Fruit fly (Drosophila melanogaster) whole organism, embryonic: ENCODE results near the gene MtnD.

Experiments used
- B-H2 ChIP-seq: fragments of 200-800 bp; sonication (Bioruptor generic); optimal IDR thresholded peaks from 2 replicates; lab custom pipeline; 2018; ENCODE audit warnings: missing biosample characterization, mild to moderate bottlenecking, missing genetic modification characterization
- Bdp1 ChIP-seq: fragments of 200-800 bp; sonication (Bioruptor generic); optimal IDR thresholded peaks from 3 replicates; lab custom pipeline; 2016; ENCODE audit warnings: missing biosample characterization, missing genetic modification characterization
- CG12744 ChIP-seq: fragments of 200-800 bp; sonication (Bioruptor generic); optimal IDR thresholded peaks from 2 replicates; lab custom pipeline; 2016; ENCODE audit warnings: missing biosample characterization, missing genetic modification characterization
- CG14441 ChIP-seq: fragments of 200-800 bp; sonication (Bioruptor generic); IDR thresholded peaks from 2 replicates; pipeline ENCODE4 v1.3.6; 2022; ENCODE audit warnings: missing biosample characterization, missing genetic modification characterization
- CG15073 ChIP-seq: fragments of 200-800 bp; sonication (Bioruptor generic); optimal IDR thresholded peaks from 2 replicates; lab custom pipeline; 2016; ENCODE audit warnings: missing biosample characterization, missing genetic modification characterization
- CG15514 ChIP-seq: fragments of 200-800 bp; sonication (Bioruptor generic); optimal IDR thresholded peaks from 3 replicates; lab custom pipeline; 2017; ENCODE audit warnings: missing biosample characterization, missing genetic modification characterization, mild to moderate bottlenecking, moderate library complexity, missing genetic modification reagents
- CG1602 ChIP-seq: fragments of 200-800 bp; sonication (Bioruptor generic); optimal IDR thresholded peaks from 3 replicates; lab custom pipeline; 2016; ENCODE audit warnings: missing biosample characterization, missing genetic modification characterization
- CG1603 ChIP-seq: fragments of 200-800 bp; sonication (Bioruptor generic); optimal IDR thresholded peaks from 2 replicates; lab custom pipeline; 2019; ENCODE audit warnings: missing biosample characterization, mild to moderate bottlenecking, missing genetic modification characterization, moderate library complexity
- CG17385 ChIP-seq: fragments of 200-800 bp; sonication (Bioruptor generic); optimal IDR thresholded peaks from 3 replicates; lab custom pipeline; 2018; ENCODE audit warnings: missing biosample characterization, mild to moderate bottlenecking, missing genetic modification characterization
- CG17802 ChIP-seq: fragments of 200-800 bp; sonication (Bioruptor generic); optimal IDR thresholded peaks from 2 replicates; lab custom pipeline; 2018; ENCODE audit warnings: missing biosample characterization, mild to moderate bottlenecking, missing genetic modification characterization, moderate library complexity
- CG17829 ChIP-seq: fragments of 200-800 bp; optimal IDR thresholded peaks from 2 replicates; lab custom pipeline; 2019; ENCODE audit warnings: missing biosample characterization, mild to moderate bottlenecking, missing genetic modification characterization, moderate library complexity
- CG31388 ChIP-seq: fragments of 200-800 bp; sonication (Bioruptor generic); optimal IDR thresholded peaks from 2 replicates; lab custom pipeline; 2016; ENCODE audit warnings: missing biosample characterization, missing genetic modification characterization
- CG32532 ChIP-seq: fragments of 200-800 bp; sonication (Bioruptor generic); IDR thresholded peaks from 2 replicates; pipeline ENCODE4 v1.3.6; 2022; ENCODE audit warnings: missing biosample characterization, missing genetic modification characterization
- CG32772 ChIP-seq: fragments of 200-800 bp; sonication (Bioruptor generic); IDR thresholded peaks from 2 replicates; pipeline ENCODE4 v1.3.6; 2022; ENCODE audit warnings: missing biosample characterization, missing genetic modification characterization
- CG4404 ChIP-seq: fragments of 200-800 bp; sonication (Bioruptor generic); IDR thresholded peaks from 2 replicates; pipeline ENCODE4 v1.3.6; 2022; ENCODE audit warnings: missing biosample characterization, missing genetic modification characterization
- CG5245 ChIP-seq: fragments of 200-800 bp; sonication (Bioruptor generic); optimal IDR thresholded peaks from 3 replicates; lab custom pipeline; 2016; ENCODE audit warnings: missing biosample characterization, missing genetic modification characterization
- CG6254 ChIP-seq: fragments of 200-800 bp; sonication (Bioruptor generic); optimal IDR thresholded peaks from 3 replicates; lab custom pipeline; 2017; ENCODE audit warnings: mild to moderate bottlenecking, missing biosample characterization, missing genetic modification reagents, missing genetic modification characterization
- CG6791 ChIP-seq: fragments of 200-800 bp; sonication (Bioruptor generic); IDR thresholded peaks from 3 replicates; pipeline ENCODE4 v1.3.6; 2022; ENCODE audit warnings: missing biosample characterization, missing genetic modification characterization; ENCODE audit not compliant: partially characterized antibody
- CG7271 ChIP-seq: fragments of 200-800 bp; sonication (Bioruptor generic); optimal IDR thresholded peaks from 2 replicates; lab custom pipeline; 2018; ENCODE audit warnings: missing biosample characterization, mild to moderate bottlenecking, missing genetic modification characterization, moderate library complexity
- CG7786 ChIP-seq: fragments of 200-800 bp; sonication (Bioruptor generic); optimal IDR thresholded peaks from 2 replicates; lab custom pipeline; 2016; ENCODE audit warnings: missing biosample characterization, missing genetic modification characterization
- CG7987 ChIP-seq: fragments of 200-800 bp; sonication (Bioruptor generic); optimal IDR thresholded peaks from 2 replicates; lab custom pipeline; 2018; ENCODE audit warnings: missing biosample characterization, mild to moderate bottlenecking, missing genetic modification characterization, moderate library complexity
- CG8478 ChIP-seq: fragments of >200 bp; optimal IDR thresholded peaks from 2 replicates; lab custom pipeline; 2018
- Dad ChIP-seq: fragments of 200-800 bp; sonication (Bioruptor generic); optimal IDR thresholded peaks from 3 replicates; lab custom pipeline; 2016; ENCODE audit warnings: missing biosample characterization, missing genetic modification characterization
- Hand ChIP-seq: fragments of 200-800 bp; sonication (Bioruptor generic); optimal IDR thresholded peaks from 2 replicates; lab custom pipeline; 2017; ENCODE audit warnings: mild to moderate bottlenecking, missing biosample characterization, missing genetic modification reagents, missing genetic modification characterization
- Hmx ChIP-seq: fragments of 200-800 bp; sonication (Bioruptor generic); optimal IDR thresholded peaks from 2 replicates; lab custom pipeline; 2016; ENCODE audit warnings: missing biosample characterization, missing genetic modification characterization
- Meics ChIP-seq: fragments of 200-800 bp; sonication (Bioruptor generic); optimal IDR thresholded peaks from 2 replicates; lab custom pipeline; 2017; ENCODE audit warnings: missing biosample characterization, mild to moderate bottlenecking, missing genetic modification characterization
- NFAT ChIP-seq: fragments of 200-800 bp; sonication (Bioruptor generic); IDR thresholded peaks from 2 replicates; pipeline ENCODE4 v1.3.6; 2022; ENCODE audit warnings: missing biosample characterization, missing genetic modification characterization
- Nf-YC ChIP-seq: fragments of 200-800 bp; optimal IDR thresholded peaks from 3 replicates; lab custom pipeline; 2019; ENCODE audit warnings: missing biosample characterization, mild to moderate bottlenecking, missing genetic modification characterization, moderate library complexity
- PHDP ChIP-seq: fragments of 200-800 bp; sonication (Bioruptor generic); optimal IDR thresholded peaks from 3 replicates; lab custom pipeline; 2018; ENCODE audit warnings: missing biosample characterization, mild to moderate bottlenecking, missing genetic modification characterization, moderate library complexity
- Stat92E ChIP-seq, 3 experiments: fragments of >200 bp in 2 of 3; fragments of 200-800 bp in 1 of 3; sonication (Bioruptor generic) in 1 of 3; optimal IDR thresholded peaks; 2 replicates each; lab custom pipeline; 2017 to 2019; ENCODE audit warnings: missing biosample characterization in 3 of 3, missing genetic modification characterization in 3 of 3, mild to moderate bottlenecking in 1 of 3, moderate library complexity in 1 of 3
- TFAM ChIP-seq: fragments of 200-800 bp; sonication (Bioruptor generic); optimal IDR thresholded peaks from 2 replicates; lab custom pipeline; 2017; ENCODE audit warnings: missing biosample characterization, missing genetic modification characterization, inconsistent platforms
- aop ChIP-seq: fragments of 200-800 bp; sonication (Bioruptor generic); IDR thresholded peaks from 2 replicates; pipeline ENCODE4 v1.3.6; 2022; ENCODE audit warnings: missing biosample characterization, missing genetic modification characterization
- bab2 ChIP-seq: fragments of 200-800 bp; sonication (Bioruptor generic); optimal IDR thresholded peaks from 2 replicates; lab custom pipeline; 2016; ENCODE audit warnings: missing biosample characterization, missing genetic modification characterization
- bcd ChIP-seq: fragments of 200-800 bp; sonication (Bioruptor generic); optimal IDR thresholded peaks from 2 replicates; lab custom pipeline; 2017; ENCODE audit warnings: missing biosample characterization, mild to moderate bottlenecking, missing genetic modification characterization
- crol ChIP-seq: fragments of 200-800 bp; sonication (Bioruptor generic); IDR thresholded peaks from 2 replicates; pipeline ENCODE4 v1.3.6; 2022; ENCODE audit warnings: missing biosample characterization, missing genetic modification characterization
- en ChIP-seq: fragments of 200-800 bp; sonication (Bioruptor generic); optimal IDR thresholded peaks from 2 replicates; lab custom pipeline; 2016; ENCODE audit warnings: missing biosample characterization, missing genetic modification characterization
- gce ChIP-seq: fragments of 200-800 bp; sonication (Bioruptor generic); IDR thresholded peaks from 3 replicates; pipeline ENCODE4 v1.3.6; 2022; ENCODE audit warnings: missing biosample characterization, missing genetic modification characterization
- gfzf ChIP-seq: fragments of 200-800 bp; sonication (Bioruptor generic); optimal IDR thresholded peaks from 2 replicates; lab custom pipeline; 2016; ENCODE audit warnings: missing biosample characterization, mild to moderate bottlenecking, missing genetic modification characterization, moderate library complexity
- jumu ChIP-seq: fragments of 200-800 bp; sonication (Bioruptor generic); optimal IDR thresholded peaks from 3 replicates; lab custom pipeline; 2016; ENCODE audit warnings: missing biosample characterization, missing genetic modification characterization
- lola ChIP-seq, 3 experiments: fragments of >200 bp in 2 of 3; fragments of 200-800 bp in 1 of 3; sonication (Bioruptor generic) in 1 of 3; optimal IDR thresholded peaks; 2 replicates each; lab custom pipeline; 2017 to 2019; ENCODE audit warnings: missing biosample characterization in 3 of 3, missing genetic modification characterization in 3 of 3, mild to moderate bottlenecking in 1 of 3, moderate library complexity in 1 of 3
- lov ChIP-seq, 2 experiments: fragments of 200-800 bp in 1 of 2; fragments of >200 bp in 1 of 2; sonication (Bioruptor generic) in 1 of 2; IDR thresholded peaks in 1 of 2; optimal IDR thresholded peaks in 1 of 2; 2 replicates in 1 of 2; 3 replicates in 1 of 2; pipeline versions ENCODE4 v1.3.6 to Lab custom; 2017 to 2022; ENCODE audit warnings: missing biosample characterization in 1 of 2, missing genetic modification characterization in 1 of 2
- odd ChIP-seq: fragments of 200-800 bp; sonication (Bioruptor generic); optimal IDR thresholded peaks from 2 replicates; lab custom pipeline; 2017; ENCODE audit warnings: missing biosample characterization, mild to moderate bottlenecking, missing genetic modification characterization
- onecut ChIP-seq: fragments of 200-800 bp; sonication (Bioruptor generic); IDR thresholded peaks from 2 replicates; pipeline ENCODE4 v1.3.6; 2022; ENCODE audit warnings: missing biosample characterization, missing genetic modification characterization
- peb ChIP-seq: fragments of 200-800 bp; sonication (Bioruptor generic); IDR thresholded peaks from 2 replicates; pipeline ENCODE4 v1.3.6; 2022; ENCODE audit warnings: missing biosample characterization, missing genetic modification characterization
- ranshi ChIP-seq: fragments of 200-800 bp; sonication (Bioruptor generic); IDR thresholded peaks from 2 replicates; pipeline ENCODE4 v1.3.6; 2022; ENCODE audit warnings: missing biosample characterization, missing genetic modification characterization
- salm ChIP-seq: fragments of 200-800 bp; sonication (Bioruptor generic); optimal IDR thresholded peaks from 2 replicates; lab custom pipeline; 2018; ENCODE audit warnings: missing biosample characterization, mild to moderate bottlenecking, missing genetic modification characterization
- so ChIP-seq: fragments of 200-800 bp; sonication (Bioruptor generic); IDR thresholded peaks from 3 replicates; pipeline ENCODE4 v1.3.6; 2022; ENCODE audit warnings: missing biosample characterization, missing genetic modification characterization
- trh ChIP-seq: fragments of 200-800 bp; sonication (Bioruptor generic); optimal IDR thresholded peaks from 2 replicates; lab custom pipeline; 2016; ENCODE audit warnings: missing biosample characterization, missing genetic modification characterization
- vvl ChIP-seq: fragments of 200-800 bp; sonication (Bioruptor generic); IDR thresholded peaks from 2 replicates; pipeline ENCODE4 v1.3.6; 2022; ENCODE audit warnings: missing biosample characterization, missing genetic modification characterization
- zf30C ChIP-seq: fragments of 200-800 bp; sonication (Bioruptor generic); optimal IDR thresholded peaks from 3 replicates; lab custom pipeline; 2018; ENCODE audit warnings: missing biosample characterization, mild to moderate bottlenecking, missing genetic modification characterization

Gene MtnD

DNA sequence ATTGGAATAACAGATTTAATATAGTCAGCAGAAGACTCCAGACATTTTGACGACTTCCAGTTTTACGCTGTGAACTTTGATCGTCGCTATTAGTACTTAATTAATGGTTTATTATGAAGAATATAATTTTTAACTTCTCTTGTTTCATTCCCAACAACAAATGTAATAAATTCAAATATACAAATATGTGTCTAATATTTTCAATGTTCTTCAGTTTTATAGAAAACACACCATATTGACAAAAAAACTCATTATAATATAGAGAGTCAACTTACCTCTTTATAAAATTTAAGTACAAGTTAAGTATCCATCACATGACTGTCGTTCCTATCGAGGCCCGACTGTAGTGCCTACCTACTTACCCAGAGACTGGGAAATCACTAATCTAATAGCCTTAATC, 38.6 kb downstream of the MtnD start (continued):
- TF ChIP-seq CG12744 (no peak), Dad (GFP tag; lab: Kevin White, UChicago) (no peak), CG31388 (GFP tag; lab: Kevin White, UChicago) (no peak), ranshi (GFP tag; lab: Robert Waterston, UW) (no peak), CG8478 (lab: Kevin White, UChicago) (no peak), aop (GFP tag; lab: Robert Waterston, UW) (no peak), CG14441 (no peak), crol (GFP tag; lab: Robert Waterston, UW) (no peak), gfzf (GFP tag; lab: Kevin White, UChicago) (no peak), Hand (GFP tag; lab: Kevin White, UChicago) (no peak), CG32772 (GFP tag; lab: Robert Waterston, UW) (no peak), lov (optimal IDR thresholded peaks at IDR 0.05; lab: Kevin White, UChicago) (no peak), lov (GFP tag; IDR thresholded peaks at IDR 0.05; lab: Robert Waterston, UW) (no peak), CG17802 (tag; lab: Kevin White, UChicago) (no peak), so (GFP tag; lab: Robert Waterston, UW) (no peak), CG7271 (no peak), en (no peak), CG15073 (GFP tag; lab: Kevin White, UChicago) (no peak), CG4404 (GFP tag; lab: Robert Waterston, UW) (no peak), lola (GFP tag; optimal IDR thresholded peaks at IDR 0.05; lab: Kevin White, UChicago) (peak in 1 of 3 experiments; percentile 36), Hmx (no peak), CG32532 (GFP tag; lab: Robert Waterston, UW) (peak; percentile 25; the same call in 1 of the 2 replicates), CG1603 (no peak), CG6254 (GFP tag; lab: Kevin White, UChicago) (no peak)

dm6 chr3R:20574535-20574980, 39.8 kb downstream of the MtnD start:
- TF ChIP-seq odd (GFP tag; lab: Kevin White, UChicago) (peak; percentile 22), CG17829 (peak; percentile 65), vvl (peak; percentile 32; the same call in 1 of the 2 replicates), jumu (GFP tag; lab: Kevin White, UChicago) (peak; percentile 13), bcd (GFP tag; lab: Kevin White, UChicago) (no peak), lov (optimal IDR thresholded peaks at IDR 0.05; lab: Kevin White, UChicago) (no peak), lov (GFP tag; IDR thresholded peaks at IDR 0.05; lab: Robert Waterston, UW) (0 out of 3 replicates have a peak, but pooled peaks have one; percentile 55), peb (peak; percentile 10; the same call in 1 of the 2 replicates), CG6791 (GFP tag; lab: Robert Waterston, UW) (0 out of 3 replicates have a peak, but pooled peaks have one; percentile 37), CG7987 (GFP tag; lab: Kevin White, UChicago) (peak; percentile 30), CG15514 (peak; percentile 51), B-H2 (GFP tag; lab: Kevin White, UChicago) (peak; percentile 71), CG5245 (GFP tag; lab: Kevin White, UChicago) (no peak), trh (GFP tag; lab: Kevin White, UChicago) (no peak), TFAM (no peak), CG7786 (no peak), CG17385 (peak; percentile 53), CG1602 (GFP tag; lab: Kevin White, UChicago) (no peak), Bdp1 (GFP tag; lab: Kevin White, UChicago) (peak; percentile 27), gce (GFP tag; lab: Robert Waterston, UW) (peak; percentile 45; the same call in 1 of the 3 replicates), salm (tag; lab: Kevin White, UChicago) (no peak), Meics (peak; percentile 7), Nf-YC (peak; percentile 38), PHDP (peak; percentile 42), zf30C (GFP tag; lab: Kevin White, UChicago) (peak; percentile 28), onecut (peak; percentile 8; the same call in 1 of the 2 replicates), Stat92E (GFP tag; optimal IDR thresholded peaks at IDR 0.05; lab: Kevin White, UChicago) (peak in 1 of 3 experiments; percentile 26), bab2 (GFP tag; lab: Kevin White, UChicago) (no peak), NFAT (GFP tag; lab: Robert Waterston, UW) (peak; percentile 32; the same call in 1 of the 2 replicates)
